Worm (Caenorhabditis elegans) whole organism, L2 larva: ENCODE measurements around the gene apt-9.

Experiments
- ZK546.5 ChIP-seq: sonication (generic microtip); optimal IDR thresholded peaks from 2 replicates; lab custom pipeline; 2017; ENCODE audit warnings: missing biosample characterization, missing genetic modification characterization
- ceh-82 ChIP-seq: fragments of 150-350 bp; optimal IDR thresholded peaks from 2 replicates; lab custom pipeline; 2014; ENCODE audit warnings: missing biosample characterization, missing genetic modification characterization
- nhr-25 ChIP-seq: fragments of 150-350 bp; sonication (generic microtip); optimal IDR thresholded peaks from 3 replicates; lab custom pipeline; 2014; ENCODE audit warnings: missing biosample characterization, missing genetic modification characterization

- TF ChIP-seq nhr-25 (tag; lab: Kevin White, UChicago) (no peak), ceh-82 (tag; lab: Kevin White, UChicago) (no peak), ZK546.5 (no peak)
Observed at ce11 chrX:11109200-11109599, 40.9 kb downstream of the apt-9 start, which contains the start of gene grd-1.
